Fruit fly (Drosophila melanogaster) whole organism, embryonic: ENCODE data around the gene Ssl2.
A peak's percentile ranks its signal among the peaks of the same experiment; 100 is the strongest.

Experiments used
- CG12071 ChIP-seq: fragments of 200-800 bp; sonication (Bioruptor generic); optimal IDR thresholded peaks from 3 replicates; lab custom pipeline; 2018; ENCODE audit warnings: missing biosample characterization, mild to moderate bottlenecking, missing genetic modification characterization
- CG12299 ChIP-seq: fragments of 200-800 bp; sonication (Bioruptor generic); optimal IDR thresholded peaks from 2 replicates; lab custom pipeline; 2018; ENCODE audit warnings: missing biosample characterization, mild to moderate bottlenecking, missing genetic modification characterization
- CG1233 ChIP-seq: fragments of 200-800 bp; sonication (Bioruptor generic); optimal IDR thresholded peaks from 4 replicates; lab custom pipeline; 2018; ENCODE audit warnings: missing biosample characterization, mild to moderate bottlenecking, missing genetic modification characterization
- CG15073 ChIP-seq: fragments of 200-800 bp; sonication (Bioruptor generic); optimal IDR thresholded peaks from 2 replicates; lab custom pipeline; 2016; ENCODE audit warnings: missing biosample characterization, missing genetic modification characterization
- CG17912 ChIP-seq: fragments of 200-800 bp; sonication (Bioruptor generic); optimal IDR thresholded peaks from 2 replicates; lab custom pipeline; 2018; ENCODE audit warnings: missing biosample characterization, mild to moderate bottlenecking, missing genetic modification characterization
- CG1832 ChIP-seq: fragments of 200-800 bp; sonication (Bioruptor generic); optimal IDR thresholded peaks from 2 replicates; lab custom pipeline; 2017; ENCODE audit warnings: missing biosample characterization, mild to moderate bottlenecking, missing genetic modification characterization, inconsistent platforms
- CG18599 ChIP-seq: fragments of 200-800 bp; sonication (Bioruptor generic); optimal IDR thresholded peaks from 3 replicates; lab custom pipeline; 2017; ENCODE audit warnings: missing biosample characterization, missing genetic modification characterization, mild to moderate bottlenecking, moderate library complexity, missing genetic modification reagents
- CG2678 ChIP-seq: fragments of 200-800 bp; sonication (Bioruptor generic); optimal IDR thresholded peaks from 3 replicates; lab custom pipeline; 2019; ENCODE audit warnings: missing biosample characterization, mild to moderate bottlenecking, missing genetic modification characterization, moderate library complexity
- CG2875 ChIP-seq: fragments of 200-800 bp; sonication (Bioruptor generic); optimal IDR thresholded peaks from 2 replicates; lab custom pipeline; 2017; ENCODE audit warnings: missing biosample characterization, mild to moderate bottlenecking, missing genetic modification characterization, missing genetic modification reagents
- CG31224 ChIP-seq: fragments of 200-800 bp; sonication (Bioruptor generic); IDR thresholded peaks from 2 replicates; pipeline ENCODE4 v1.3.6; 2022; ENCODE audit warnings: missing biosample characterization, missing genetic modification characterization
- CG3281 ChIP-seq: fragments of 200-800 bp; sonication (Bioruptor generic); optimal IDR thresholded peaks from 3 replicates; lab custom pipeline; 2017; ENCODE audit warnings: missing biosample characterization, mild to moderate bottlenecking, missing genetic modification characterization
- CG3726 ChIP-seq: fragments of 200-800 bp; sonication (Bioruptor generic); IDR thresholded peaks from 3 replicates; pipeline ENCODE4, ENCODE4 v1.3.6; 2022; ENCODE audit warnings: missing biosample characterization, missing genetic modification characterization
- CG43689 ChIP-seq: fragments of 200-800 bp; sonication (Bioruptor generic); IDR thresholded peaks from 2 replicates; pipeline ENCODE4 v1.3.6; 2022; ENCODE audit warnings: missing biosample characterization, missing genetic modification characterization
- CG4730 ChIP-seq: fragments of 200-800 bp; sonication (Bioruptor generic); IDR thresholded peaks from 2 replicates; pipeline ENCODE4 v1.3.6; 2022; ENCODE audit warnings: missing biosample characterization, missing genetic modification characterization
- CG6654 ChIP-seq: fragments of 200-800 bp; sonication (Bioruptor generic); optimal IDR thresholded peaks from 2 replicates; lab custom pipeline; 2017; ENCODE audit warnings: missing biosample characterization, mild to moderate bottlenecking, missing genetic modification characterization
- CG7987 ChIP-seq: fragments of 200-800 bp; sonication (Bioruptor generic); optimal IDR thresholded peaks from 2 replicates; lab custom pipeline; 2018; ENCODE audit warnings: missing biosample characterization, mild to moderate bottlenecking, missing genetic modification characterization, moderate library complexity
- CG8478 ChIP-seq: fragments of >200 bp; optimal IDR thresholded peaks from 2 replicates; lab custom pipeline; 2018
- CHES-1-like ChIP-seq: fragments of 200-800 bp; sonication (Bioruptor generic); optimal IDR thresholded peaks from 2 replicates; lab custom pipeline; 2016; ENCODE audit warnings: missing biosample characterization, missing genetic modification characterization
- Deaf1 ChIP-seq: fragments of 200-800 bp; optimal IDR thresholded peaks from 3 replicates; lab custom pipeline; 2019; ENCODE audit warnings: missing biosample characterization, mild to moderate bottlenecking, missing genetic modification characterization, moderate library complexity
- Elba2 ChIP-seq: fragments of 200-800 bp; sonication (Bioruptor generic); optimal IDR thresholded peaks from 3 replicates; lab custom pipeline; 2016; ENCODE audit warnings: missing biosample characterization, missing genetic modification characterization
- Ets65A ChIP-seq: fragments of 200-800 bp; sonication (Bioruptor generic); peaks from one replicate; lab custom pipeline; 2016; ENCODE audit warnings: missing biosample characterization, missing genetic modification characterization
- Hmr ChIP-seq: fragments of 200-800 bp; sonication (Bioruptor generic); optimal IDR thresholded peaks from 3 replicates; lab custom pipeline; 2017; ENCODE audit warnings: mild to moderate bottlenecking, missing biosample characterization, missing genetic modification reagents, missing genetic modification characterization
- Hr78 ChIP-seq, 2 experiments: fragments of 200-800 bp in 1 of 2; fragments of >200 bp in 1 of 2; sonication (Bioruptor generic) in 1 of 2; optimal IDR thresholded peaks; 2 replicates each; lab custom pipeline; 2017 to 2019; ENCODE audit warnings: missing biosample characterization in 2 of 2, missing genetic modification characterization in 2 of 2, mild to moderate bottlenecking in 1 of 2, moderate library complexity in 1 of 2
- Kr ChIP-seq: fragments of 200-800 bp; sonication (Bioruptor generic); optimal IDR thresholded peaks from 2 replicates; lab custom pipeline; 2017; ENCODE audit warnings: missing biosample characterization, mild to moderate bottlenecking, missing genetic modification characterization
- Max ChIP-seq: fragments of 200-800 bp; sonication (Bioruptor generic); optimal IDR thresholded peaks from 2 replicates; lab custom pipeline; 2016; ENCODE audit warnings: missing biosample characterization, mild to moderate bottlenecking, missing genetic modification characterization
- Meics ChIP-seq: fragments of 200-800 bp; sonication (Bioruptor generic); optimal IDR thresholded peaks from 2 replicates; lab custom pipeline; 2017; ENCODE audit warnings: missing biosample characterization, mild to moderate bottlenecking, missing genetic modification characterization
- NC2β ChIP-seq: fragments of 200-800 bp; sonication (Bioruptor generic); optimal IDR thresholded peaks from 2 replicates; lab custom pipeline; 2016; ENCODE audit warnings: missing biosample characterization, missing genetic modification characterization
- Nf-YA ChIP-seq: fragments of 200-800 bp; sonication (Bioruptor generic); IDR thresholded peaks from 2 replicates; pipeline ENCODE4 v1.3.6; 2022; ENCODE audit warnings: missing biosample characterization, missing genetic modification characterization
- Optix ChIP-seq: fragments of 200-800 bp; sonication (Bioruptor generic); IDR thresholded peaks from 3 replicates; pipeline ENCODE4 v1.3.6; 2022; ENCODE audit warnings: missing biosample characterization, missing genetic modification characterization
- Spps ChIP-seq: fragments of 200-800 bp; sonication (Bioruptor generic); optimal IDR thresholded peaks from 2 replicates; lab custom pipeline; 2018; ENCODE audit warnings: missing biosample characterization, mild to moderate bottlenecking, missing genetic modification characterization
- Sry-δ ChIP-seq: fragments of 200-800 bp; sonication (Bioruptor generic); optimal IDR thresholded peaks from 2 replicates; lab custom pipeline; 2016; ENCODE audit warnings: missing biosample characterization, missing genetic modification characterization
- Stat92E ChIP-seq, 3 experiments: fragments of >200 bp in 2 of 3; fragments of 200-800 bp in 1 of 3; sonication (Bioruptor generic) in 1 of 3; optimal IDR thresholded peaks; 2 replicates each; lab custom pipeline; 2017 to 2019; ENCODE audit warnings: missing biosample characterization in 3 of 3, missing genetic modification characterization in 3 of 3, mild to moderate bottlenecking in 1 of 3, moderate library complexity in 1 of 3
- Tbp ChIP-seq: fragments of >200 bp; optimal IDR thresholded peaks from 2 replicates; lab custom pipeline; 2018; ENCODE audit warnings: missing biosample characterization, missing genetic modification characterization
- Trl ChIP-seq, 3 experiments: fragments of >200 bp in 2 of 3; fragments of 200-800 bp in 1 of 3; sonication (Bioruptor generic) in 1 of 3; optimal IDR thresholded peaks; 2 replicates in 1 of 3; 3 replicates in 2 of 3; lab custom pipeline; 2016 to 2017; ENCODE audit warnings: missing biosample characterization in 1 of 3, missing genetic modification characterization in 1 of 3
- ase ChIP-seq: fragments of 200-800 bp; sonication (Bioruptor generic); IDR thresholded peaks from 3 replicates; pipeline ENCODE4 v1.3.6; 2022; ENCODE audit warnings: missing biosample characterization, missing genetic modification characterization
- btn ChIP-seq: fragments of 200-800 bp; sonication (Bioruptor generic); optimal IDR thresholded peaks from 2 replicates; lab custom pipeline; 2016; ENCODE audit warnings: missing biosample characterization, missing genetic modification characterization
- crol ChIP-seq: fragments of 200-800 bp; sonication (Bioruptor generic); IDR thresholded peaks from 2 replicates; pipeline ENCODE4 v1.3.6; 2022; ENCODE audit warnings: missing biosample characterization, missing genetic modification characterization
- disco-r ChIP-seq: fragments of 200-800 bp; sonication (Bioruptor generic); optimal IDR thresholded peaks from 2 replicates; lab custom pipeline; 2016; ENCODE audit warnings: missing biosample characterization, missing genetic modification characterization
- fd96Cb ChIP-seq: fragments of 200-800 bp; sonication (Bioruptor generic); optimal IDR thresholded peaks from 2 replicates; lab custom pipeline; 2018; ENCODE audit warnings: missing biosample characterization, mild to moderate bottlenecking, missing genetic modification characterization, moderate library complexity
- gce ChIP-seq: fragments of 200-800 bp; sonication (Bioruptor generic); IDR thresholded peaks from 3 replicates; pipeline ENCODE4 v1.3.6; 2022; ENCODE audit warnings: missing biosample characterization, missing genetic modification characterization
- hbn ChIP-seq: fragments of 200-800 bp; sonication (Bioruptor generic); IDR thresholded peaks from 2 replicates; pipeline ENCODE4 v1.3.6; 2022; ENCODE audit warnings: missing biosample characterization, missing genetic modification characterization; ENCODE audit not compliant: partially characterized antibody
- maf-S ChIP-seq: fragments of 200-800 bp; sonication (Bioruptor generic); optimal IDR thresholded peaks from 2 replicates; lab custom pipeline; 2016; ENCODE audit warnings: missing biosample characterization, missing genetic modification characterization
- pfk ChIP-seq: fragments of 200-800 bp; sonication (Bioruptor generic); optimal IDR thresholded peaks from 2 replicates; lab custom pipeline; 2018; ENCODE audit warnings: missing biosample characterization, mild to moderate bottlenecking, missing genetic modification characterization, moderate library complexity
- scrt ChIP-seq: fragments of 200-800 bp; sonication (Bioruptor generic); optimal IDR thresholded peaks from 2 replicates; lab custom pipeline; 2018; ENCODE audit warnings: missing biosample characterization, mild to moderate bottlenecking, missing genetic modification characterization, moderate library complexity
- sima ChIP-seq: fragments of 200-800 bp; sonication (Bioruptor generic); optimal IDR thresholded peaks from 2 replicates; lab custom pipeline; 2016; ENCODE audit warnings: missing biosample characterization, missing genetic modification characterization
- slp2 ChIP-seq: fragments of 200-800 bp; sonication (Bioruptor generic); optimal IDR thresholded peaks from 2 replicates; lab custom pipeline; 2016; ENCODE audit warnings: missing biosample characterization, missing genetic modification characterization
- ssp ChIP-seq: fragments of 200-800 bp; sonication (Bioruptor generic); IDR thresholded peaks from 2 replicates; pipeline ENCODE4 v1.3.6; 2022; ENCODE audit warnings: missing biosample characterization, missing genetic modification characterization
- tgo ChIP-seq: fragments of 200-800 bp; sonication (Bioruptor generic); IDR thresholded peaks from 3 replicates; pipeline ENCODE4 v1.3.6; 2022; ENCODE audit warnings: missing biosample characterization, missing genetic modification characterization
- unc-4 ChIP-seq: fragments of 200-800 bp; sonication (Bioruptor generic); IDR thresholded peaks from 2 replicates; pipeline ENCODE4 v1.3.6; 2022; ENCODE audit warnings: missing biosample characterization, missing genetic modification characterization; ENCODE audit not compliant: partially characterized antibody
- vfl ChIP-seq: fragments of 200-800 bp; sonication (Bioruptor generic); optimal IDR thresholded peaks from 2 replicates; lab custom pipeline; 2016; ENCODE audit warnings: missing biosample characterization, missing genetic modification characterization

Gene Ssl2

dm6 chr3R:29063207-29063920 is 30.9 kb upstream of the Ssl2 start (continued):
- peak; percentile 45 for TF ChIP-seq Max
- peak; percentile 24 for TF ChIP-seq disco-r
- TF ChIP-seq btn (GFP tag; lab: Kevin White, UChicago) = peak; percentile 10
- peak; percentile 94 for TF ChIP-seq Sry-δ (GFP tag; lab: Kevin White, UChicago)
- no peak for TF ChIP-seq Elba2
- no peak for TF ChIP-seq ssp
- peak; percentile 57 for TF ChIP-seq maf-S (GFP tag; lab: Kevin White, UChicago)
- TF ChIP-seq Hmr (GFP tag; lab: Kevin White, UChicago) = peak; percentile 75
- peak; percentile 23 for TF ChIP-seq CG6654 (GFP tag; lab: Kevin White, UChicago)
- no peak for TF ChIP-seq scrt (GFP tag; lab: Kevin White, UChicago)
- TF ChIP-seq gce (GFP tag; lab: Robert Waterston, UW) = no peak
- TF ChIP-seq CG15073 = no peak
- peak; percentile 83 for TF ChIP-seq CG8478 (lab: Kevin White, UChicago)
- TF ChIP-seq CG18599 (GFP tag; lab: Kevin White, UChicago) = peak; percentile 80
- TF ChIP-seq CG12071 (GFP tag; lab: Kevin White, UChicago) = no peak
- TF ChIP-seq CG2875 (GFP tag; lab: Kevin White, UChicago) = peak; percentile 31
- no peak for TF ChIP-seq CHES-1-like
- TF ChIP-seq pfk (GFP tag; lab: Kevin White, UChicago) = no peak
- peak; percentile 33 for TF ChIP-seq Deaf1 (tag; lab: Kevin White, UChicago)
- no peak for TF ChIP-seq CG3726
- no peak for TF ChIP-seq Tbp (GFP tag; lab: Kevin White, UChicago)
- no peak for TF ChIP-seq Hr78 (GFP tag; optimal IDR thresholded peaks at IDR 0.05; lab: Kevin White, UChicago)
- no peak for TF ChIP-seq Spps (tag; lab: Kevin White, UChicago)
- TF ChIP-seq crol (GFP tag; lab: Robert Waterston, UW) = no peak
- no peak for TF ChIP-seq CG4730 (GFP tag; lab: Robert Waterston, UW)
- TF ChIP-seq ase (GFP tag; lab: Robert Waterston, UW) = no peak
- peak; percentile 77 for TF ChIP-seq Meics (GFP tag; lab: Kevin White, UChicago)
- TF ChIP-seq sima (GFP tag; lab: Kevin White, UChicago) = no peak
- TF ChIP-seq Stat92E (GFP tag; optimal IDR thresholded peaks at IDR 0.05; lab: Kevin White, UChicago) = no peak
- TF ChIP-seq Nf-YA (GFP tag; lab: Robert Waterston, UW) = no peak
- TF ChIP-seq vfl (GFP tag; lab: Kevin White, UChicago) = no peak
- no peak for TF ChIP-seq Optix (GFP tag; lab: Robert Waterston, UW)
- no peak for TF ChIP-seq Kr
- TF ChIP-seq CG7987 = peak; percentile 33
- peak; percentile 89 for TF ChIP-seq CG2678
- peak; percentile 66 for TF ChIP-seq CG12299
- no peak for TF ChIP-seq CG17912
- TF ChIP-seq fd96Cb = peak; percentile 75
- TF ChIP-seq CG1233 (GFP tag; lab: Kevin White, UChicago) = peak; percentile 73
- no peak for TF ChIP-seq CG43689 (GFP tag; lab: Robert Waterston, UW)
- peak; percentile 97 for TF ChIP-seq Ets65A (GFP tag; lab: Kevin White, UChicago)
- peak; percentile 9 for TF ChIP-seq slp2 (GFP tag; lab: Kevin White, UChicago)
- TF ChIP-seq CG3281 (GFP tag; lab: Kevin White, UChicago) = peak; percentile 77
- TF ChIP-seq hbn = no peak
- TF ChIP-seq NC2β = peak; percentile 4
- TF ChIP-seq tgo = no peak
- no peak for TF ChIP-seq CG31224 (GFP tag; lab: Robert Waterston, UW)
- peak; percentile 87 for TF ChIP-seq CG1832
- TF ChIP-seq unc-4 (GFP tag; lab: Robert Waterston, UW) = no peak
- no peak for TF ChIP-seq Trl (optimal IDR thresholded peaks at IDR 0.05; lab: Kevin White, UChicago)
- TF ChIP-seq Trl (GFP tag; optimal IDR thresholded peaks at IDR 0.05; lab: Kevin White, UChicago) = peak; percentile 65
